Fruit fly (Drosophila melanogaster) whole organism, embryonic: ENCODE results near the gene CG42445.

Experiments
- Atf3 ChIP-seq: fragments of 200-800 bp; sonication (Bioruptor generic); optimal IDR thresholded peaks from 3 replicates; lab custom pipeline; 2016; ENCODE audit warnings: missing biosample characterization, missing genetic modification characterization
- CG10209 ChIP-seq: fragments of 200-800 bp; sonication (Bioruptor generic); optimal IDR thresholded peaks from 3 replicates; lab custom pipeline; 2017; ENCODE audit warnings: missing biosample characterization, mild to moderate bottlenecking, missing genetic modification characterization, missing genetic modification reagents
- CG10366 ChIP-seq: fragments of 200-800 bp; sonication (Bioruptor generic); IDR thresholded peaks from 2 replicates; pipeline ENCODE4 v1.3.6; 2022; ENCODE audit warnings: missing biosample characterization, missing genetic modification characterization
- CG10565 ChIP-seq: fragments of 200-800 bp; sonication (Bioruptor generic); optimal IDR thresholded peaks from 3 replicates; lab custom pipeline; 2016; ENCODE audit warnings: missing biosample characterization, mild to moderate bottlenecking, missing genetic modification characterization
- CG10654 ChIP-seq: fragments of 200-800 bp; sonication (Bioruptor generic); optimal IDR thresholded peaks from 2 replicates; lab custom pipeline; 2016; ENCODE audit warnings: missing biosample characterization, missing genetic modification characterization
- CG10959 ChIP-seq: fragments of 200-800 bp; sonication (Bioruptor generic); IDR thresholded peaks from 2 replicates; pipeline ENCODE4 v1.3.6; 2022; ENCODE audit warnings: missing biosample characterization, missing genetic modification characterization
- CG11456 ChIP-seq: fragments of 200-800 bp; sonication (Bioruptor generic); IDR thresholded peaks from 3 replicates; pipeline ENCODE4 v1.3.6; 2022; ENCODE audit warnings: missing biosample characterization, missing genetic modification characterization
- CG11696 ChIP-seq: fragments of 200-800 bp; sonication (Bioruptor generic); IDR thresholded peaks from 2 replicates; pipeline ENCODE4 v1.3.6; 2022; ENCODE audit warnings: missing biosample characterization, missing genetic modification characterization
- CG12769 ChIP-seq: fragments of 200-800 bp; sonication (Bioruptor generic); optimal IDR thresholded peaks from 2 replicates; lab custom pipeline; 2019; ENCODE audit warnings: missing biosample characterization, mild to moderate bottlenecking, missing genetic modification characterization, moderate library complexity
- CG14014 ChIP-seq: fragments of 200-800 bp; sonication (Bioruptor generic); IDR thresholded peaks from 2 replicates; pipeline ENCODE4 v1.3.6; 2022; ENCODE audit warnings: missing biosample characterization, missing genetic modification characterization
- CG15514 ChIP-seq: fragments of 200-800 bp; sonication (Bioruptor generic); optimal IDR thresholded peaks from 3 replicates; lab custom pipeline; 2017; ENCODE audit warnings: missing biosample characterization, missing genetic modification characterization, mild to moderate bottlenecking, moderate library complexity, missing genetic modification reagents
- CG17912 ChIP-seq: fragments of 200-800 bp; sonication (Bioruptor generic); optimal IDR thresholded peaks from 2 replicates; lab custom pipeline; 2018; ENCODE audit warnings: missing biosample characterization, mild to moderate bottlenecking, missing genetic modification characterization
- CG2678 ChIP-seq: fragments of 200-800 bp; sonication (Bioruptor generic); optimal IDR thresholded peaks from 3 replicates; lab custom pipeline; 2019; ENCODE audit warnings: missing biosample characterization, mild to moderate bottlenecking, missing genetic modification characterization, moderate library complexity
- CG2875 ChIP-seq: fragments of 200-800 bp; sonication (Bioruptor generic); optimal IDR thresholded peaks from 2 replicates; lab custom pipeline; 2017; ENCODE audit warnings: missing biosample characterization, mild to moderate bottlenecking, missing genetic modification characterization, missing genetic modification reagents
- CG42726 ChIP-seq: fragments of 200-800 bp; sonication (Bioruptor generic); IDR thresholded peaks from 2 replicates; pipeline ENCODE4 v1.3.6; 2022; ENCODE audit warnings: missing biosample characterization, missing genetic modification characterization; ENCODE audit not compliant: partially characterized antibody
- CG6272 ChIP-seq: fragments of 200-800 bp; sonication (Bioruptor generic); IDR thresholded peaks from 2 replicates; pipeline ENCODE4 v1.3.6; 2022; ENCODE audit warnings: missing biosample characterization, missing genetic modification characterization
- CG7963 ChIP-seq: fragments of 200-800 bp; sonication (Bioruptor generic); IDR thresholded peaks from 3 replicates; pipeline ENCODE4 v1.3.6; 2022; ENCODE audit warnings: missing biosample characterization, missing genetic modification characterization; ENCODE audit not compliant: partially characterized antibody
- CG9609 ChIP-seq: fragments of 200-800 bp; sonication (Bioruptor generic); optimal IDR thresholded peaks from 3 replicates; lab custom pipeline; 2016; ENCODE audit warnings: missing biosample characterization, missing genetic modification characterization
- Chrac-16 ChIP-seq: fragments of 200-800 bp; sonication (Bioruptor generic); optimal IDR thresholded peaks from 3 replicates; lab custom pipeline; 2016; ENCODE audit warnings: missing biosample characterization, missing genetic modification characterization
- CrebB ChIP-seq: fragments of 200-800 bp; sonication (Bioruptor generic); optimal IDR thresholded peaks from 3 replicates; lab custom pipeline; 2018; ENCODE audit warnings: missing biosample characterization, mild to moderate bottlenecking, missing genetic modification characterization
- Dref ChIP-seq: fragments of 200-800 bp; sonication (Bioruptor generic); IDR thresholded peaks from 2 replicates; pipeline ENCODE4 v1.3.6; 2022; ENCODE audit warnings: missing biosample characterization, missing genetic modification characterization
- E2f2 ChIP-seq: fragments of 200-800 bp; sonication (Bioruptor generic); IDR thresholded peaks from 2 replicates; pipeline ENCODE4 v1.3.6; 2022; ENCODE audit warnings: missing biosample characterization, missing genetic modification characterization
- H2.0 ChIP-seq: fragments of 200-800 bp; sonication (Bioruptor generic); IDR thresholded peaks from 2 replicates; pipeline ENCODE4 v1.3.6; 2022; ENCODE audit warnings: missing biosample characterization, missing genetic modification characterization
- HLH54F ChIP-seq: fragments of 200-800 bp; sonication (Bioruptor generic); optimal IDR thresholded peaks from 3 replicates; lab custom pipeline; 2016; ENCODE audit warnings: missing biosample characterization, missing genetic modification characterization
- Med ChIP-seq: fragments of 200-800 bp; sonication (Bioruptor generic); peaks from one replicate; lab custom pipeline; 2016; ENCODE audit warnings: missing biosample characterization, missing genetic modification characterization, mild to moderate bottlenecking, inconsistent platforms, moderate library complexity
- Oli ChIP-seq: fragments of 200-800 bp; sonication (Bioruptor generic); optimal IDR thresholded peaks from 2 replicates; lab custom pipeline; 2018; ENCODE audit warnings: missing biosample characterization, mild to moderate bottlenecking, missing genetic modification characterization, moderate library complexity
- Sox102F ChIP-seq: fragments of 200-800 bp; sonication (Bioruptor generic); optimal IDR thresholded peaks from 2 replicates; lab custom pipeline; 2018; ENCODE audit warnings: missing biosample characterization, mild to moderate bottlenecking, missing genetic modification characterization, moderate library complexity
- ap ChIP-seq: fragments of 200-800 bp; sonication (Bioruptor generic); IDR thresholded peaks from 2 replicates; pipeline ENCODE4 v1.3.6; 2022; ENCODE audit warnings: missing biosample characterization, missing genetic modification characterization
- ato ChIP-seq: fragments of 200-800 bp; sonication (Bioruptor generic); IDR thresholded peaks from 2 replicates; pipeline ENCODE4 v1.3.6; 2022; ENCODE audit warnings: missing biosample characterization, missing genetic modification characterization; ENCODE audit not compliant: partially characterized antibody
- bigmax ChIP-seq: fragments of 200-800 bp; sonication (Bioruptor generic); optimal IDR thresholded peaks from 2 replicates; lab custom pipeline; 2018; ENCODE audit warnings: missing biosample characterization, mild to moderate bottlenecking, missing genetic modification characterization
- chif ChIP-seq, 2 experiments: fragments of 200-800 bp; sonication (Bioruptor generic); optimal IDR thresholded peaks; 3 replicates each; lab custom pipeline; 2016; ENCODE audit warnings: missing biosample characterization in 2 of 2, missing genetic modification characterization in 2 of 2
- chinmo ChIP-seq: fragments of 200-800 bp; sonication (Bioruptor generic); IDR thresholded peaks from 4 replicates; pipeline ENCODE4 v1.3.6; 2022; ENCODE audit warnings: missing biosample characterization, missing genetic modification characterization; ENCODE audit not compliant: partially characterized antibody
- corto ChIP-seq: fragments of 200-800 bp; sonication (Bioruptor generic); optimal IDR thresholded peaks from 2 replicates; lab custom pipeline; 2016; ENCODE audit warnings: missing biosample characterization, mild to moderate bottlenecking, missing genetic modification characterization, moderate library complexity
- crp ChIP-seq, 2 experiments: fragments of 200-800 bp; sonication (Bioruptor generic); optimal IDR thresholded peaks; 2 replicates in 1 of 2; 3 replicates in 1 of 2; lab custom pipeline; 2017; ENCODE audit warnings: missing biosample characterization in 2 of 2, missing genetic modification characterization in 2 of 2, mild to moderate bottlenecking in 1 of 2, moderate library complexity in 1 of 2
- grau ChIP-seq: fragments of 200-800 bp; optimal IDR thresholded peaks from 3 replicates; lab custom pipeline; 2019; ENCODE audit warnings: missing biosample characterization, mild to moderate bottlenecking, missing genetic modification characterization, moderate library complexity
- hbn ChIP-seq: fragments of 200-800 bp; sonication (Bioruptor generic); IDR thresholded peaks from 2 replicates; pipeline ENCODE4 v1.3.6; 2022; ENCODE audit warnings: missing biosample characterization, missing genetic modification characterization; ENCODE audit not compliant: partially characterized antibody
- jigr1 ChIP-seq: fragments of 200-800 bp; sonication (Bioruptor generic); IDR thresholded peaks from 3 replicates; pipeline ENCODE4 v1.3.6; 2022; ENCODE audit warnings: missing biosample characterization, missing genetic modification characterization
- jumu ChIP-seq: fragments of 200-800 bp; sonication (Bioruptor generic); optimal IDR thresholded peaks from 3 replicates; lab custom pipeline; 2016; ENCODE audit warnings: missing biosample characterization, missing genetic modification characterization
- klu ChIP-seq: fragments of 200-800 bp; sonication (Bioruptor generic); IDR thresholded peaks from 2 replicates; pipeline ENCODE4 v1.3.6; 2022; ENCODE audit warnings: missing biosample characterization, missing genetic modification characterization
- lab ChIP-seq: fragments of 200-800 bp; sonication (Bioruptor generic); optimal IDR thresholded peaks from 3 replicates; lab custom pipeline; 2017; ENCODE audit warnings: missing biosample characterization, missing genetic modification characterization, mild to moderate bottlenecking, moderate library complexity, missing genetic modification reagents
- lov ChIP-seq, 2 experiments: fragments of 200-800 bp in 1 of 2; fragments of >200 bp in 1 of 2; sonication (Bioruptor generic) in 1 of 2; IDR thresholded peaks in 1 of 2; optimal IDR thresholded peaks in 1 of 2; 2 replicates in 1 of 2; 3 replicates in 1 of 2; pipeline versions ENCODE4 v1.3.6 to Lab custom; 2017 to 2022; ENCODE audit warnings: missing biosample characterization in 1 of 2, missing genetic modification characterization in 1 of 2
- maf-S ChIP-seq: fragments of 200-800 bp; sonication (Bioruptor generic); optimal IDR thresholded peaks from 2 replicates; lab custom pipeline; 2016; ENCODE audit warnings: missing biosample characterization, missing genetic modification characterization
- oc ChIP-seq: fragments of 200-800 bp; sonication (Bioruptor generic); optimal IDR thresholded peaks from 2 replicates; lab custom pipeline; 2018; ENCODE audit warnings: missing biosample characterization, mild to moderate bottlenecking, missing genetic modification characterization, moderate library complexity
- pb ChIP-seq: fragments of 200-800 bp; sonication (Bioruptor generic); optimal IDR thresholded peaks from 3 replicates; lab custom pipeline; 2016; ENCODE audit warnings: missing biosample characterization, missing genetic modification characterization
- pfk ChIP-seq: fragments of 200-800 bp; sonication (Bioruptor generic); optimal IDR thresholded peaks from 2 replicates; lab custom pipeline; 2018; ENCODE audit warnings: missing biosample characterization, mild to moderate bottlenecking, missing genetic modification characterization, moderate library complexity
- sens ChIP-seq: fragments of 200-800 bp; sonication (Bioruptor generic); peaks from one replicate; lab custom pipeline; 2016; ENCODE audit warnings: missing biosample characterization, missing genetic modification characterization
- tio ChIP-seq: fragments of 200-800 bp; sonication (Bioruptor generic); optimal IDR thresholded peaks from 2 replicates; lab custom pipeline; 2017; ENCODE audit warnings: missing biosample characterization, missing genetic modification characterization, inconsistent platforms
- tup ChIP-seq: fragments of 200-800 bp; sonication (Bioruptor generic); optimal IDR thresholded peaks from 2 replicates; lab custom pipeline; 2016; ENCODE audit warnings: missing biosample characterization, mild to moderate bottlenecking, missing genetic modification characterization, moderate library complexity

CG42445 gene

DNA sequence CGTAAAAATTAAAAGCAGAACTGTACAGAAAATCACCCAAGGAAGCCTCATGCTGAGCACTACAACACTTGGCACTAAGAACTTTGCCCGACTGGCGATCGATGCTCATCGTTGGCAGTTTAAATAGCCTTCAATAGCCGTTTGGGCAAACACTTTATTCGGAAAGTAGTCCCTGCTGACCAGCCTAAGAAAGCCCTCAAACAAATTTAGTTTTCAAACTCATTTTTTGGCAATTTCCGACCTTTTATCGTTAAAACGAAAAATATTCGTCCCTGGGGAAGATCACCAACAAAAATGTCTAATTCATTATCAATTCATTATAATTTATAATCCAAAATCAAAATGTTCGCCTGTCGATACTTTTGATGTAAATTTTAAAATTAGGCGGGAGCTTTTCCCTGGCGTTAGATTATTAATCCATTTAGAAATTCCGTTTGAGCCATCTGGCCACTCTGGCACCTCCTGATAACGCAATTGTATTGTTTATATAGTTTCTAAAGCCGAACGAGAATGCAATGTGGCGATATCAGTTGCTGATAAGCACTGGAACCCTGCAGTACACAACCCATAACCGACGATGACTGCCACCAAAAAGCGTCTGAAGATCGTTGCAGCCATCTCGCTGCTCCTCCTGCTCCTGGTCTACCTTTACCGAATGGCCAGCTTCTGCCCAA lies 21.9 kb upstream of the CG42445 start, which contains the start of the genes mthl7 and Uxs (continued):
- TF ChIP-seq CG9609, result no peak
- TF ChIP-seq CG12769 (tag; lab: Kevin White, UChicago), result no peak
- no peak for TF ChIP-seq Chrac-16 (GFP tag; lab: Kevin White, UChicago)
- TF ChIP-seq tup (GFP tag; lab: Kevin White, UChicago), result no peak
- no peak for TF ChIP-seq CG17912 (GFP tag; lab: Kevin White, UChicago)
- no peak for TF ChIP-seq lov (optimal IDR thresholded peaks at IDR 0.05; lab: Kevin White, UChicago)
- TF ChIP-seq lov (GFP tag; IDR thresholded peaks at IDR 0.05; lab: Robert Waterston, UW), result no peak
- peak; percentile 45 for TF ChIP-seq CG15514 (GFP tag; lab: Kevin White, UChicago)
- TF ChIP-seq CG2678 (tag; lab: Kevin White, UChicago), result no peak
- no peak for TF ChIP-seq CG10209
- peak; percentile 15 for TF ChIP-seq grau (tag; lab: Kevin White, UChicago)
- no peak for TF ChIP-seq CrebB (tag; lab: Kevin White, UChicago)
- TF ChIP-seq klu, result no peak
- 0 out of 3 replicates have a peak, but pooled peaks have one; percentile 29 for TF ChIP-seq CG7963
- peak; percentile 47 for TF ChIP-seq Dref (GFP tag; lab: Robert Waterston, UW)
- TF ChIP-seq CG10654 (GFP tag; lab: Kevin White, UChicago), result no peak
- no peak for TF ChIP-seq maf-S (GFP tag; lab: Kevin White, UChicago)
- no peak for TF ChIP-seq ap
- peak; percentile 72; the same call in 1 of the 4 replicates for TF ChIP-seq chinmo (GFP tag; lab: Robert Waterston, UW)
- no peak for TF ChIP-seq CG10366 (GFP tag; lab: Robert Waterston, UW)
- TF ChIP-seq chif (GFP tag; optimal IDR thresholded peaks at IDR 0.05; lab: Kevin White, UChicago), result no peak
- TF ChIP-seq Oli (tag; lab: Kevin White, UChicago), result no peak
- TF ChIP-seq CG6272 (GFP tag; lab: Robert Waterston, UW), result no peak
- no peak for TF ChIP-seq jumu (GFP tag; lab: Kevin White, UChicago)
- peak; percentile 36 for TF ChIP-seq Med
- TF ChIP-seq pfk (GFP tag; lab: Kevin White, UChicago), result no peak
- TF ChIP-seq pb (GFP tag; lab: Kevin White, UChicago), result no peak
- no peak for TF ChIP-seq CG10565 (GFP tag; lab: Kevin White, UChicago)
- TF ChIP-seq H2.0 (GFP tag; lab: Robert Waterston, UW), result no peak
- no peak for TF ChIP-seq tio
- TF ChIP-seq CG2875 (GFP tag; lab: Kevin White, UChicago), result no peak
- no peak for TF ChIP-seq oc
- TF ChIP-seq lab (GFP tag; lab: Kevin White, UChicago), result no peak
- TF ChIP-seq Sox102F (GFP tag; lab: Kevin White, UChicago), result no peak
- no peak for TF ChIP-seq jigr1 (GFP tag; lab: Robert Waterston, UW)
- peak; percentile 95 for TF ChIP-seq E2f2 (GFP tag; lab: Robert Waterston, UW)
- TF ChIP-seq CG42726 (GFP tag; lab: Robert Waterston, UW), result peak; percentile 36; the same call in 1 of the 2 replicates
- no peak for TF ChIP-seq CG11696 (GFP tag; lab: Robert Waterston, UW)
- no peak for TF ChIP-seq CG14014
- no peak for TF ChIP-seq HLH54F
- no peak for TF ChIP-seq ato (GFP tag; lab: Robert Waterston, UW)
- no peak for TF ChIP-seq CG10959 (GFP tag; lab: Robert Waterston, UW)
- no peak for TF ChIP-seq CG11456 (GFP tag; lab: Robert Waterston, UW)
- TF ChIP-seq sens (GFP tag; lab: Kevin White, UChicago), result peak; percentile 81
- TF ChIP-seq bigmax (GFP tag; lab: Kevin White, UChicago), result peak; percentile 55
- TF ChIP-seq Atf3 (GFP tag; lab: Kevin White, UChicago), result no peak
- peak in 1 of 2 experiments; percentile 56 for TF ChIP-seq crp (GFP tag; optimal IDR thresholded peaks at IDR 0.05; lab: Kevin White, UChicago)
- TF ChIP-seq hbn (GFP tag; lab: Robert Waterston, UW), result peak; percentile 29; the same call in 1 of the 2 replicates
- no peak for TF ChIP-seq corto (GFP tag; lab: Kevin White, UChicago)
